Worm (Caenorhabditis elegans): ENCODE results near the gene Y44A6D.1.

DNA sequence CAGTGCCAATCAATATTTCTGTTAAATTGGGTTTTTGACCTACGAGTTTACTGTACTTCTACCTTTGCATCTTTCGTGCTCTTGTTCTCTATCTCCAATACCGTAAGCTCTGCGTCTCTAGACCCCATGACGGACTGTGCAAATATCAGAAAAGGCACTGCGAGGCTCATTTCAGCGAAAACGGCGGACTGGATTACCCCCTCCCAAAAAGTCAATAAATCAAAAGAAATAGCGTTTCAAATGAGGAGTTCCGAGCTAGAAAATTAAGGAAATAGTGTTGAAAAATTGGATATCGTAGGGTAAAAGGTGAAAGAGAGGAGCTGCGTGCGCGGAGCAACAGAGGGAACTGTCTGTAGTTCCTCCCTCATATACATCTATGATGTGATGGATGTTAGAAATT is 28.1 kb downstream of the Y44A6D.1 start:
- TF ChIP-seq him-1 (tag; optimal IDR thresholded peaks at IDR 0.05) (no peak), W03F9.2 (tag; optimal IDR thresholded peaks at IDR 0.05) (no peak)
